Worm (Caenorhabditis elegans) whole organism, L4 larva: ENCODE results near the gene hsp-43.
A peak's percentile ranks its signal among the peaks of the same experiment; 100 is the strongest.

Source experiments
- R02D3.7 ChIP-seq: fragments of 150-350 bp; sonication (generic microtip); optimal IDR thresholded peaks from 3 replicates; lab custom pipeline; 2014; ENCODE audit warnings: missing biosample characterization, missing genetic modification characterization
- T20F7.1 ChIP-seq: fragments of 200-800 bp; sonication (Bioruptor generic); optimal IDR thresholded peaks from 2 replicates; lab custom pipeline; 2018; ENCODE audit warnings: mild to moderate bottlenecking, missing genetic modification characterization, missing compliant biosample characterization
- Y105C5A.15 ChIP-seq: fragments of 200-800 bp; sonication (Bioruptor generic); IDR thresholded peaks from 2 replicates; pipeline ENCODE4 v1.3.6; 2022; ENCODE audit warnings: missing genetic modification characterization, missing compliant biosample characterization
- Y5F2A.4 ChIP-seq: fragments of 200-800 bp; sonication (Bioruptor generic); optimal IDR thresholded peaks from 2 replicates; lab custom pipeline; 2018; ENCODE audit warnings: mild to moderate bottlenecking, missing genetic modification characterization, missing compliant biosample characterization
- Y75B8A.6 ChIP-seq: fragments of 200-800 bp; sonication (Bioruptor generic); IDR thresholded peaks from 2 replicates; pipeline ENCODE4 v1.3.6; 2022; ENCODE audit warnings: missing genetic modification reagents, missing genetic modification characterization, missing compliant biosample characterization
- aha-1 ChIP-seq: fragments of 150-350 bp; peaks from one replicate; lab custom pipeline; 2014; ENCODE audit warnings: missing biosample characterization, missing genetic modification characterization
- aly-2 ChIP-seq: sonication (generic microtip); optimal IDR thresholded peaks from 2 replicates; lab custom pipeline; 2018; ENCODE audit warnings: missing biosample characterization, missing genetic modification characterization
- ama-1 ChIP-seq: fragments of 150-350 bp; optimal IDR thresholded peaks from 2 replicates; lab custom pipeline; 2014; ENCODE audit warnings: inconsistent platforms, mixed read lengths
- attf-4 ChIP-seq: sonication (generic microtip); optimal IDR thresholded peaks from 3 replicates; lab custom pipeline; 2017; ENCODE audit warnings: missing biosample characterization, missing genetic modification characterization
- daf-16 ChIP-seq, 3 experiments: sonication (generic microtip); optimal IDR thresholded peaks; 2 replicates each; lab custom pipeline; 2016 to 2017; ENCODE audit warnings: missing genetic modification characterization in 3 of 3, missing genetic modification reagents in 3 of 3, mild to moderate bottlenecking in 2 of 3, missing compliant biosample characterization in 2 of 3, missing biosample characterization in 1 of 3, moderate library complexity in 1 of 3
- dmd-6 ChIP-seq: fragments of 200-800 bp; sonication (Bioruptor generic); IDR thresholded peaks from 2 replicates; pipeline ENCODE4 v1.3.6; 2022; ENCODE audit warnings: missing genetic modification reagents, missing genetic modification characterization, missing compliant biosample characterization
- dmd-8 ChIP-seq: fragments of 200-800 bp; sonication (Bioruptor generic); IDR thresholded peaks from 2 replicates; pipeline ENCODE4 v1.3.6; 2022; ENCODE audit warnings: missing genetic modification characterization, missing compliant biosample characterization
- duxl-1 ChIP-seq: sonication (generic microtip); optimal IDR thresholded peaks from 2 replicates; lab custom pipeline; 2016; ENCODE audit warnings: mild to moderate bottlenecking, missing genetic modification characterization, moderate library complexity, missing compliant biosample characterization; ENCODE audit not compliant: poor library complexity
- dve-1 ChIP-seq: sonication (generic microtip); optimal IDR thresholded peaks from 2 replicates; lab custom pipeline; 2017; ENCODE audit warnings: antibody characterized with exemption, mild to moderate bottlenecking, missing genetic modification characterization, missing compliant biosample characterization; ENCODE audit not compliant: insufficient read depth
- egl-27 ChIP-seq: sonication (generic microtip); optimal IDR thresholded peaks from 3 replicates; lab custom pipeline; 2017; ENCODE audit warnings: missing biosample characterization, missing genetic modification reagents, missing genetic modification characterization
- gei-8 ChIP-seq: fragments of 200-800 bp; sonication (Bioruptor generic); optimal IDR thresholded peaks from 2 replicates; lab custom pipeline; 2018; ENCODE audit warnings: mild to moderate bottlenecking, missing genetic modification characterization, missing compliant biosample characterization
- hif-1 ChIP-seq, 2 experiments: sonication (generic microtip); optimal IDR thresholded peaks; 2 replicates each; lab custom pipeline; 2016 to 2017; ENCODE audit warnings: missing compliant biosample characterization in 2 of 2, missing genetic modification characterization in 2 of 2, missing genetic modification reagents in 2 of 2, missing genotype in 2 of 2, mild to moderate bottlenecking in 1 of 2
- hlh-11 ChIP-seq: fragments of 200-800 bp; sonication (Bioruptor generic); optimal IDR thresholded peaks from 2 replicates; lab custom pipeline; 2018; ENCODE audit warnings: mild to moderate bottlenecking, missing genetic modification characterization, missing compliant biosample characterization
- hlh-30 ChIP-seq: sonication (generic microtip); optimal IDR thresholded peaks from 2 replicates; lab custom pipeline; 2017; ENCODE audit warnings: antibody characterized with exemption, mild to moderate bottlenecking, missing genetic modification characterization, missing compliant biosample characterization; ENCODE audit not compliant: insufficient read depth
- lir-3 ChIP-seq: sonication (generic microtip); optimal IDR thresholded peaks from 2 replicates; lab custom pipeline; 2016; ENCODE audit warnings: mild to moderate bottlenecking, missing genetic modification characterization, missing compliant biosample characterization
- lsy-2 ChIP-seq, 2 experiments: fragments of 150-350 bp in 1 of 2; sonication (generic microtip) in 1 of 2; optimal IDR thresholded peaks; 2 replicates each; lab custom pipeline; 2014 to 2017; ENCODE audit warnings: missing biosample characterization in 2 of 2, missing genetic modification characterization in 2 of 2
- madf-5 ChIP-seq, 2 experiments: fragments of 200-800 bp; sonication (Bioruptor generic); IDR thresholded peaks; 2 replicates each; pipeline ENCODE4 v1.3.6; 2022; ENCODE audit warnings: missing compliant biosample characterization in 2 of 2, missing genetic modification characterization in 2 of 2
- mdl-1 ChIP-seq, 2 experiments: fragments of 150-350 bp in 1 of 2; sonication (generic microtip) in 1 of 2; optimal IDR thresholded peaks; 2 replicates each; lab custom pipeline; 2014 to 2017; ENCODE audit warnings: missing biosample characterization in 2 of 2, missing genetic modification characterization in 2 of 2
- mep-1 ChIP-seq: fragments of 150-350 bp; sonication (generic microtip); optimal IDR thresholded peaks from 3 replicates; lab custom pipeline; 2014; ENCODE audit warnings: missing biosample characterization, missing genetic modification characterization
- mes-2 ChIP-seq: sonication (generic microtip); optimal IDR thresholded peaks from 2 replicates; lab custom pipeline; 2016; ENCODE audit warnings: missing genotype, mild to moderate bottlenecking, missing genetic modification characterization, missing compliant biosample characterization; ENCODE audit not compliant: poor library complexity, severe bottlenecking
- mxl-2 ChIP-seq: fragments of 200-800 bp; sonication (Bioruptor generic); conservative IDR thresholded peaks from 2 replicates; pipeline ENCODE4 v1.3.6; 2022; ENCODE audit warnings: missing genetic modification reagents, missing genetic modification characterization, missing compliant biosample characterization
- mxl-3 ChIP-seq: fragments of 200-800 bp; sonication (Bioruptor generic); optimal IDR thresholded peaks from 2 replicates; lab custom pipeline; 2018; ENCODE audit warnings: mild to moderate bottlenecking, missing genetic modification characterization, missing compliant biosample characterization
- nhr-10 ChIP-seq: fragments of 150-350 bp; optimal IDR thresholded peaks from 2 replicates; lab custom pipeline; 2014; ENCODE audit warnings: missing biosample characterization, missing genetic modification characterization
- nhr-111 ChIP-seq: fragments of 200-800 bp; sonication (Bioruptor generic); optimal IDR thresholded peaks from 2 replicates; lab custom pipeline; 2018; ENCODE audit warnings: mild to moderate bottlenecking, missing genetic modification characterization, missing compliant biosample characterization
- nhr-25 ChIP-seq: sonication (generic microtip); optimal IDR thresholded peaks from 2 replicates; lab custom pipeline; 2017; ENCODE audit warnings: missing genetic modification characterization, mild to moderate bottlenecking, missing compliant biosample characterization, antibody characterized with exemption, moderate library complexity, borderline replicate concordance; ENCODE audit not compliant: insufficient read depth
- nhr-28 ChIP-seq: fragments of 150-350 bp; optimal IDR thresholded peaks from 2 replicates; lab custom pipeline; 2014; ENCODE audit warnings: missing biosample characterization, missing genetic modification characterization
- nhr-48 ChIP-seq: sonication (generic microtip); optimal IDR thresholded peaks from 2 replicates; lab custom pipeline; 2016; ENCODE audit warnings: mild to moderate bottlenecking, missing genetic modification characterization, missing compliant biosample characterization
- nhr-77 ChIP-seq: fragments of 150-350 bp; optimal IDR thresholded peaks from 2 replicates; lab custom pipeline; 2014; ENCODE audit warnings: missing biosample characterization, missing genetic modification characterization
- pha-4 ChIP-seq, 2 experiments: fragments of 150-350 bp in 1 of 2; fragments of 200-800 bp in 1 of 2; sonication (Bioruptor generic) in 1 of 2; IDR thresholded peaks in 1 of 2; optimal IDR thresholded peaks in 1 of 2; 2 replicates each; pipeline versions ENCODE4 v1.3.6 to Lab custom; 2014 to 2022; ENCODE audit warnings: missing genetic modification characterization in 2 of 2, missing genetic modification reagents in 2 of 2, missing biosample characterization in 1 of 2, missing compliant biosample characterization in 1 of 2
- saeg-2 ChIP-seq: fragments of 200-800 bp; sonication (Bioruptor generic); IDR thresholded peaks from 2 replicates; pipeline ENCODE4 v1.3.6; 2022; ENCODE audit warnings: missing genetic modification reagents, missing genetic modification characterization, missing compliant biosample characterization
- unc-62 ChIP-seq, 3 experiments: fragments of 150-350 bp in 1 of 3; sonication (generic microtip); optimal IDR thresholded peaks in 2 of 3; peaks in 1 of 3; 1 replicate in 1 of 3; 2 replicates in 2 of 3; lab custom pipeline; 2014 to 2017; ENCODE audit warnings: missing biosample characterization in 3 of 3, missing genetic modification characterization in 3 of 3, missing genetic modification reagents in 3 of 3, missing genotype in 1 of 3
- vab-7 ChIP-seq: fragments of 200-800 bp; sonication (Bioruptor generic); IDR thresholded peaks from 2 replicates; pipeline ENCODE4 v1.3.6; 2022; ENCODE audit warnings: missing genetic modification reagents, missing genetic modification characterization, missing compliant biosample characterization
- zag-1 ChIP-seq: fragments of 150-350 bp; optimal IDR thresholded peaks from 2 replicates; lab custom pipeline; 2014; ENCODE audit warnings: missing biosample characterization, missing genetic modification characterization
- zfp-3 ChIP-seq: fragments of 200-800 bp; sonication (Bioruptor generic); conservative IDR thresholded peaks from 2 replicates; pipeline ENCODE4 v1.3.6; 2022; ENCODE audit warnings: missing genetic modification reagents, missing genetic modification characterization, missing compliant biosample characterization
- zip-11 ChIP-seq: fragments of 200-800 bp; sonication (Bioruptor generic); IDR thresholded peaks from 2 replicates; pipeline ENCODE4 v1.3.6; 2022; ENCODE audit warnings: missing genetic modification characterization, missing compliant biosample characterization
- ztf-11 ChIP-seq: fragments of 150-350 bp; optimal IDR thresholded peaks from 2 replicates; lab custom pipeline; 2014; ENCODE audit warnings: missing biosample characterization, missing genetic modification characterization

hsp-43 gene

DNA sequence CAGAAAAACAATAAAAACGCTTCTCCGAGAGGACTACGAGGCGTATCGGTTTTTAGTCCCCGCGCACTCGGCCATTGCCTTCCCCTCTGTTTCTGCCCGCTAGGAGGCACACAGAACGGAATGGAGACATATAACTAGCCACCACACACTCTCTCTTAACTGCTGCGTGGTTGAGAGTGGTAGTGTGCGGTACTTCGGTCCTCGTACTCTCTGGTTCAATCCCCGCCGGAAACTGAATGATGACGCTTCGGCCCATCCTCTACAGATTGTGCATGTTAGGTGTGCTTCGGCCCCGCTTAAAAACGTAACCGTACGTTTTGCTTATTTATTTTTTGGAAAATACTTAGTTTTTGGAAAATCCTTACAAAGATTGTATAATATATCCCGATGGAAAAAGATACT is 27.7 kb downstream of the hsp-43 start, which contains the start of gene T13C5.6 (continued):
- TF ChIP-seq nhr-10 (tag; lab: Kevin White, UChicago) (peak; percentile 41), vab-7 (GFP tag; lab: Robert Waterston, UW) (peak; percentile 75), saeg-2 (GFP tag; lab: Robert Waterston, UW) (peak; percentile 91), nhr-111 (peak; percentile 90), attf-4 (no peak), nhr-25 (tag; lab: Kevin White, UChicago) (peak; percentile 50), lsy-2 (tag; optimal IDR thresholded peaks at IDR 0.05; lab: Kevin White, UChicago) (peak; percentile 46 to 85), T20F7.1 (GFP tag; lab: Kevin White, UChicago) (peak; percentile 75), zip-11 (peak; percentile 62; the same call in 1 of the 2 replicates), madf-5 (GFP tag; IDR thresholded peaks at IDR 0.05; lab: Robert Waterston, UW) (peak; percentile 89 to 95; a peak in 3 of 4 replicates), ztf-11 (tag; lab: Kevin White, UChicago) (no peak), aly-2 (no peak), Y105C5A.15 (GFP tag; lab: Robert Waterston, UW) (peak; percentile 60; the same call in 1 of the 2 replicates), R02D3.7 (tag; lab: Kevin White, UChicago) (no peak)

DNA sequence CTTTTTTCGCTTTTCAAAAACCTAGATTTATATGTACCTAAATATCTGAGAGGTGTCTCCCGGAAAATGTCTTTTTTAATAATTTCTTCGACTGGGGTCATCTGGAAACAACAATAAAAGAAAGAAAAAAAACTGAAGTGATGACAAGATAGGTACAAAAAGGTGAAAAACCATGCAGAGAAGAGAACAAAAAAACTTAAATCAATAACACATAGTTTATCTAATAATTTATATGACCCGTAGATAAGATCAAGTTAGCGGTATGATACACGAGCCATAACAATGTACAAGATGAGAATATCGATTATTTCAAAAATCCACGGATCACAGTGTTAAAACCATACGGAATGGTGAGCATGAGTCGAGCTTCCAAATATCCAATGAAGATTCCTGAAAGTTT is 29.0 kb downstream of the hsp-43 start, which contains the start of gene mtp-18:
TSS of gene mtp-18 (minus strand) at position 101 of the 400 bp plus-strand sequence.
- TF ChIP-seq gei-8 (GFP tag; lab: Kevin White, UChicago), result no peak
- TF ChIP-seq unc-62 (GFP tag; optimal IDR thresholded peaks at IDR 0.05 in 1 of 2; lab: Kevin White, UChicago), result peak in 1 of 2 experiments; percentile 12
- no peak for TF ChIP-seq unc-62 (tag; optimal IDR thresholded peaks at IDR 0.05; lab: Kevin White, UChicago)

DNA sequence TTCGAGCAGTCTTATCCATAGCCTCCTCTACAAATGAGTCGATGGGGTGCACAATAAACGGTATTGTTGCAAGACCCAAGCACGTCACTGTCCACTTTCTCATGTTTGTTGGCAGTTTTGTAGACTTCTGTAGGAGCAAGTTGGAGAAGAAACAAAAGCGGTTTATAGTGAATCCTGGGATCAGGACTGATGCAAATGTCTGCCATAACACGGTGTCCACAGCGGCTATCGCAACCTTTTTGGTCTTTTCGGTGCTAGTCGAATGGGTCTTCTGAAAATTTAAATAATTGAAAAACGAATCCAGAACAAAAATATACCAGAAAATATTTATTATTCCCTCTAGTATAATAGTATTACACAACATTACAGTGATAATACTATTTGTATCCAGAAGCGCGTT is 30.0 kb downstream of the hsp-43 start:
- no peak for TF ChIP-seq nhr-77 (tag; lab: Kevin White, UChicago)
- TF ChIP-seq unc-62 (GFP tag; optimal IDR thresholded peaks at IDR 0.05 in 1 of 2; lab: Kevin White, UChicago), result peak in 1 of 2 experiments; percentile 90
- no peak for TF ChIP-seq unc-62 (tag; optimal IDR thresholded peaks at IDR 0.05; lab: Kevin White, UChicago)
- no peak for TF ChIP-seq egl-27 (tag; lab: Kevin White, UChicago)
- no peak for TF ChIP-seq gei-8 (GFP tag; lab: Kevin White, UChicago)
- TF ChIP-seq zag-1 (tag; lab: Kevin White, UChicago), result no peak
- no peak for TF ChIP-seq mes-2 (tag; lab: Kevin White, UChicago)
- no peak for TF ChIP-seq lir-3 (tag; lab: Kevin White, UChicago)

- TF ChIP-seq Y5F2A.4 (GFP tag; lab: Kevin White, UChicago) (no peak), mxl-3 (GFP tag; lab: Kevin White, UChicago) (peak; percentile 37), hlh-30 (peak; percentile 84), hif-1 (tag; optimal IDR thresholded peaks at IDR 0.05; lab: Kevin White, UChicago) (peak in 1 of 2 experiments; percentile 24), aha-1 (tag; lab: Kevin White, UChicago) (peak; percentile 77), nhr-28 (tag; lab: Kevin White, UChicago) (peak; percentile 68), nhr-10 (tag; lab: Kevin White, UChicago) (peak; percentile 64), mdl-1 (tag; optimal IDR thresholded peaks at IDR 0.05; lab: Kevin White, UChicago) (peak in 1 of 2 experiments; percentile 49), hlh-11 (peak; percentile 65), dve-1 (tag; lab: Kevin White, UChicago) (peak; percentile 63), dmd-6 (GFP tag; lab: Robert Waterston, UW) (peak; percentile 70), mxl-2 (GFP tag; lab: Robert Waterston, UW) (no peak), dmd-8 (GFP tag; lab: Robert Waterston, UW) (no peak), nhr-48 (tag; lab: Kevin White, UChicago) (peak; percentile 46), duxl-1 (tag; lab: Kevin White, UChicago) (no peak), pha-4 (GFP tag; IDR thresholded peaks at IDR 0.05; lab: Robert Waterston, UW) (no peak), pha-4 (tag; optimal IDR thresholded peaks at IDR 0.05; lab: Kevin White, UChicago) (peak; percentile 5), nhr-77 (tag; lab: Kevin White, UChicago) (peak; percentile 6), daf-16 (GFP tag; optimal IDR thresholded peaks at IDR 0.05; lab: Kevin White, UChicago) (peak in 1 of 2 experiments; percentile 22), daf-16 (tag; optimal IDR thresholded peaks at IDR 0.05; lab: Kevin White, UChicago) (peak; percentile 53), nhr-25 (tag; lab: Kevin White, UChicago) (peak; percentile 14), mep-1 (tag; lab: Kevin White, UChicago) (peak; percentile 59), ama-1 (lab: Kevin White, UChicago) (peak; percentile 37), zfp-3 (no peak), lsy-2 (tag; optimal IDR thresholded peaks at IDR 0.05; lab: Kevin White, UChicago) (peak in 1 of 2 experiments; percentile 40), Y75B8A.6 (GFP tag; lab: Robert Waterston, UW) (no peak)
These were observed 30.6 kb downstream of the hsp-43 start, which contains the start of gene bca-1 for ce11 chrX:6204696-6205232. Gene bca-1, minus strand, starts transcription at chrX:6204746.
